Fruit fly (Drosophila melanogaster) whole organism, embryonic: Measurements from ENCODE around the gene Bet5.
A peak's percentile ranks its signal among the peaks of the same experiment; 100 is the strongest.

Source experiments
- Awh ChIP-seq: fragments of 200-800 bp; sonication (Bioruptor generic); IDR thresholded peaks from 2 replicates; pipeline ENCODE4, ENCODE4 v1.3.6; 2022; ENCODE audit warnings: missing biosample characterization, missing genetic modification characterization
- Blimp-1 ChIP-seq: fragments of 200-800 bp; sonication (Bioruptor generic); optimal IDR thresholded peaks from 3 replicates; lab custom pipeline; 2018; ENCODE audit warnings: missing biosample characterization, missing genetic modification characterization, mild to moderate bottlenecking, moderate library complexity, missing genetic modification reagents
- CG10431 ChIP-seq: fragments of 200-800 bp; sonication (Bioruptor generic); optimal IDR thresholded peaks from 3 replicates; lab custom pipeline; 2018; ENCODE audit warnings: missing biosample characterization, mild to moderate bottlenecking, missing genetic modification characterization
- CG11247 ChIP-seq: fragments of 200-800 bp; sonication (Bioruptor generic); IDR thresholded peaks from 2 replicates; pipeline ENCODE4 v1.3.6; 2022; ENCODE audit warnings: missing biosample characterization, missing genetic modification characterization
- CG11504 ChIP-seq: fragments of 200-800 bp; sonication (Bioruptor generic); optimal IDR thresholded peaks from 3 replicates; lab custom pipeline; 2019; ENCODE audit warnings: missing biosample characterization, mild to moderate bottlenecking, missing genetic modification characterization, moderate library complexity
- CG11560 ChIP-seq: fragments of 200-800 bp; sonication (Bioruptor generic); IDR thresholded peaks from 3 replicates; pipeline ENCODE4 v1.3.6; 2022; ENCODE audit warnings: missing biosample characterization, missing genetic modification characterization
- CG12104 ChIP-seq: fragments of 200-800 bp; sonication (Bioruptor generic); optimal IDR thresholded peaks from 3 replicates; lab custom pipeline; 2016; ENCODE audit warnings: missing biosample characterization, missing genetic modification characterization
- CG13287 ChIP-seq: fragments of 200-800 bp; sonication (Bioruptor generic); IDR thresholded peaks from 2 replicates; pipeline ENCODE4 v1.3.6; 2022; ENCODE audit warnings: missing biosample characterization, missing genetic modification characterization; ENCODE audit not compliant: partially characterized antibody
- CG14441 ChIP-seq: fragments of 200-800 bp; sonication (Bioruptor generic); IDR thresholded peaks from 2 replicates; pipeline ENCODE4 v1.3.6; 2022; ENCODE audit warnings: missing biosample characterization, missing genetic modification characterization
- CG14667 ChIP-seq: fragments of 200-800 bp; sonication (Bioruptor generic); IDR thresholded peaks from 2 replicates; pipeline ENCODE4 v1.3.6; 2022; ENCODE audit warnings: missing biosample characterization, missing genetic modification characterization
- CG15011 ChIP-seq: fragments of 200-800 bp; sonication (Bioruptor generic); optimal IDR thresholded peaks from 3 replicates; lab custom pipeline; 2018; ENCODE audit warnings: missing biosample characterization, mild to moderate bottlenecking, missing genetic modification characterization
- CG15696 ChIP-seq: fragments of 200-800 bp; sonication (Bioruptor generic); optimal IDR thresholded peaks from 2 replicates; lab custom pipeline; 2019; ENCODE audit warnings: missing biosample characterization, mild to moderate bottlenecking, missing genetic modification characterization, moderate library complexity
- CG18011 ChIP-seq: fragments of 200-800 bp; sonication (Bioruptor generic); optimal IDR thresholded peaks from 2 replicates; lab custom pipeline; 2017; ENCODE audit warnings: missing biosample characterization, missing genetic modification characterization, mild to moderate bottlenecking, moderate library complexity, missing genotype
- CG2712 ChIP-seq: fragments of 200-800 bp; optimal IDR thresholded peaks from 3 replicates; lab custom pipeline; 2019; ENCODE audit warnings: missing biosample characterization, mild to moderate bottlenecking, missing genetic modification characterization, moderate library complexity
- CG31441 ChIP-seq: fragments of 200-800 bp; sonication (Bioruptor generic); IDR thresholded peaks from 2 replicates; pipeline ENCODE4 v1.3.6; 2022; ENCODE audit warnings: missing biosample characterization, missing genetic modification characterization
- CG32772 ChIP-seq: fragments of 200-800 bp; sonication (Bioruptor generic); IDR thresholded peaks from 2 replicates; pipeline ENCODE4 v1.3.6; 2022; ENCODE audit warnings: missing biosample characterization, missing genetic modification characterization
- CG3407 ChIP-seq: fragments of 200-800 bp; sonication (Bioruptor generic); optimal IDR thresholded peaks from 2 replicates; lab custom pipeline; 2018; ENCODE audit warnings: missing biosample characterization, mild to moderate bottlenecking, missing genetic modification characterization
- CG34422 ChIP-seq: fragments of 200-800 bp; sonication (Bioruptor generic); IDR thresholded peaks from 3 replicates; pipeline ENCODE4 v1.3.6; 2022; ENCODE audit warnings: missing biosample characterization, missing genetic modification characterization
- CG3838 ChIP-seq: fragments of 200-800 bp; sonication (Bioruptor generic); optimal IDR thresholded peaks from 3 replicates; lab custom pipeline; 2016; ENCODE audit warnings: missing biosample characterization, missing genetic modification characterization
- CG3847 ChIP-seq: fragments of 200-800 bp; sonication (Bioruptor generic); IDR thresholded peaks from 2 replicates; pipeline ENCODE4 v1.3.6; 2022; ENCODE audit warnings: missing biosample characterization, missing genetic modification characterization
- CG3995 ChIP-seq: fragments of 200-800 bp; sonication (Bioruptor generic); optimal IDR thresholded peaks from 3 replicates; lab custom pipeline; 2016; ENCODE audit warnings: missing biosample characterization, missing genetic modification characterization
- CG5180 ChIP-seq: fragments of 200-800 bp; sonication (Bioruptor generic); optimal IDR thresholded peaks from 3 replicates; lab custom pipeline; 2017; ENCODE audit warnings: missing biosample characterization, missing genetic modification characterization, mild to moderate bottlenecking, moderate library complexity, missing genetic modification reagents
- CG7745 ChIP-seq: fragments of 200-800 bp; sonication (Bioruptor generic); optimal IDR thresholded peaks from 2 replicates; lab custom pipeline; 2018; ENCODE audit warnings: missing biosample characterization, mild to moderate bottlenecking, missing genetic modification characterization, moderate library complexity
- CG8281 ChIP-seq: fragments of 200-800 bp; sonication (Bioruptor generic); optimal IDR thresholded peaks from 2 replicates; lab custom pipeline; 2018; ENCODE audit warnings: missing biosample characterization, mild to moderate bottlenecking, missing genetic modification characterization, moderate library complexity
- CG8478 ChIP-seq: fragments of >200 bp; optimal IDR thresholded peaks from 2 replicates; lab custom pipeline; 2018
- CG9932 ChIP-seq: fragments of 200-800 bp; sonication (Bioruptor generic); IDR thresholded peaks from 2 replicates; pipeline ENCODE4 v1.3.6; 2022; ENCODE audit warnings: missing biosample characterization, missing genetic modification characterization
- D ChIP-seq, 2 experiments: fragments of 200-800 bp in 1 of 2; fragments of >200 bp in 1 of 2; sonication (Bioruptor generic) in 1 of 2; optimal IDR thresholded peaks; 2 replicates in 1 of 2; 3 replicates in 1 of 2; lab custom pipeline; 2017; ENCODE audit warnings: mild to moderate bottlenecking in 1 of 2, missing biosample characterization in 1 of 2, missing genetic modification characterization in 1 of 2, missing genetic modification reagents in 1 of 2
- Dip2 ChIP-seq: fragments of 200-800 bp; sonication (Bioruptor generic); IDR thresholded peaks from 2 replicates; pipeline ENCODE4 v1.3.6; 2022; ENCODE audit warnings: missing biosample characterization, missing genetic modification characterization
- Ets97D ChIP-seq: fragments of 200-800 bp; sonication (Bioruptor generic); optimal IDR thresholded peaks from 3 replicates; lab custom pipeline; 2016; ENCODE audit warnings: missing biosample characterization, missing genetic modification characterization
- Fer1 ChIP-seq: fragments of 200-800 bp; sonication (Bioruptor generic); optimal IDR thresholded peaks from 2 replicates; lab custom pipeline; 2017; ENCODE audit warnings: missing biosample characterization, mild to moderate bottlenecking, missing genetic modification characterization
- HmgD ChIP-seq: fragments of 200-800 bp; sonication (Bioruptor generic); optimal IDR thresholded peaks from 3 replicates; lab custom pipeline; 2016; ENCODE audit warnings: missing biosample characterization, missing genetic modification characterization
- HmgZ ChIP-seq: fragments of 200-800 bp; sonication (Bioruptor generic); optimal IDR thresholded peaks from 2 replicates; lab custom pipeline; 2018; ENCODE audit warnings: missing biosample characterization, mild to moderate bottlenecking, missing genetic modification characterization
- Hr3 ChIP-seq: fragments of 200-800 bp; sonication (Bioruptor generic); optimal IDR thresholded peaks from 3 replicates; lab custom pipeline; 2016; ENCODE audit warnings: missing biosample characterization, missing genetic modification characterization
- Kr ChIP-seq: fragments of 200-800 bp; sonication (Bioruptor generic); optimal IDR thresholded peaks from 2 replicates; lab custom pipeline; 2017; ENCODE audit warnings: missing biosample characterization, mild to moderate bottlenecking, missing genetic modification characterization
- MBD-R2 ChIP-seq: fragments of 200-800 bp; sonication (Bioruptor generic); IDR thresholded peaks from 2 replicates; pipeline ENCODE4 v1.3.6; 2022; ENCODE audit warnings: missing biosample characterization, missing genetic modification characterization
- Oaz ChIP-seq: fragments of 200-800 bp; sonication (Bioruptor generic); IDR thresholded peaks from 2 replicates; pipeline ENCODE4 v1.3.6; 2022; ENCODE audit warnings: missing biosample characterization, missing genetic modification characterization
- PHDP ChIP-seq: fragments of 200-800 bp; sonication (Bioruptor generic); optimal IDR thresholded peaks from 3 replicates; lab custom pipeline; 2018; ENCODE audit warnings: missing biosample characterization, mild to moderate bottlenecking, missing genetic modification characterization, moderate library complexity
- Scr ChIP-seq: fragments of 200-800 bp; sonication (Bioruptor generic); IDR thresholded peaks from 2 replicates; pipeline ENCODE4 v1.3.6; 2022; ENCODE audit warnings: missing biosample characterization, missing genetic modification characterization; ENCODE audit not compliant: partially characterized antibody
- Xbp1 ChIP-seq: fragments of 200-800 bp; sonication (Bioruptor generic); optimal IDR thresholded peaks from 3 replicates; lab custom pipeline; 2016; ENCODE audit warnings: missing biosample characterization, mild to moderate bottlenecking, missing genetic modification characterization
- cwo ChIP-seq: fragments of 200-800 bp; sonication (Bioruptor generic); optimal IDR thresholded peaks from 3 replicates; lab custom pipeline; 2017; ENCODE audit warnings: missing biosample characterization, missing genetic modification characterization, mild to moderate bottlenecking, moderate library complexity, missing genetic modification reagents
- da ChIP-seq: fragments of 200-800 bp; sonication (Bioruptor generic); optimal IDR thresholded peaks from 2 replicates; lab custom pipeline; 2016; ENCODE audit warnings: missing biosample characterization, missing genetic modification characterization
- eyg ChIP-seq: fragments of 200-800 bp; sonication (Bioruptor generic); optimal IDR thresholded peaks from 3 replicates; lab custom pipeline; 2016; ENCODE audit warnings: missing biosample characterization, missing genetic modification characterization
- fd64A ChIP-seq: fragments of 200-800 bp; sonication (Bioruptor generic); optimal IDR thresholded peaks from 3 replicates; lab custom pipeline; 2018; ENCODE audit warnings: missing biosample characterization, mild to moderate bottlenecking, missing genetic modification characterization
- fd96Cb ChIP-seq: fragments of 200-800 bp; sonication (Bioruptor generic); optimal IDR thresholded peaks from 2 replicates; lab custom pipeline; 2018; ENCODE audit warnings: missing biosample characterization, mild to moderate bottlenecking, missing genetic modification characterization, moderate library complexity
- fru ChIP-seq: fragments of >200 bp; optimal IDR thresholded peaks from 2 replicates; lab custom pipeline; 2017
- inv ChIP-seq: fragments of 200-800 bp; sonication (Bioruptor generic); IDR thresholded peaks from 2 replicates; pipeline ENCODE4 v1.3.6; 2022; ENCODE audit warnings: missing biosample characterization, missing genetic modification characterization; ENCODE audit not compliant: partially characterized antibody
- rib ChIP-seq: fragments of 200-800 bp; sonication (Bioruptor generic); IDR thresholded peaks from 2 replicates; pipeline ENCODE4 v1.3.6; 2022; ENCODE audit warnings: missing biosample characterization, missing genetic modification characterization
- scrt ChIP-seq: fragments of 200-800 bp; sonication (Bioruptor generic); optimal IDR thresholded peaks from 2 replicates; lab custom pipeline; 2018; ENCODE audit warnings: missing biosample characterization, mild to moderate bottlenecking, missing genetic modification characterization, moderate library complexity

Bet5 gene

dm6 chr3R:30203104-30203986 is 23.3 kb downstream of the Bet5 start (continued):
- TF ChIP-seq CG3995, result peak; percentile 78
- TF ChIP-seq CG9932 (GFP tag; lab: Robert Waterston, UW), result peak; percentile 97
- TF ChIP-seq Kr (GFP tag; lab: Kevin White, UChicago), result peak; percentile 62
- 0 out of 2 replicates have a peak, but pooled peaks have one; percentile 24 for TF ChIP-seq Scr (GFP tag; lab: Robert Waterston, UW)
- peak; percentile 97 for TF ChIP-seq eyg
- peak; percentile 94 for TF ChIP-seq CG34422 (GFP tag; lab: Robert Waterston, UW)
- peak; percentile 97 for TF ChIP-seq fd96Cb
- peak; percentile 69 for TF ChIP-seq CG18011
- peak; percentile 86 for TF ChIP-seq CG8281 (tag; lab: Kevin White, UChicago)
- no peak for TF ChIP-seq CG8478 (lab: Kevin White, UChicago)
- TF ChIP-seq CG5180 (GFP tag; lab: Kevin White, UChicago), result peak; percentile 87
- no peak for TF ChIP-seq inv
- peak; percentile 78; the same call in 1 of the 2 replicates for TF ChIP-seq rib (GFP tag; lab: Robert Waterston, UW)
- TF ChIP-seq cwo (GFP tag; lab: Kevin White, UChicago), result peak; percentile 97
- peak; percentile 94 for TF ChIP-seq CG31441 (GFP tag; lab: Robert Waterston, UW)
- TF ChIP-seq CG12104, result peak; percentile 96
- TF ChIP-seq HmgZ (tag; lab: Kevin White, UChicago), result peak; percentile 94
- TF ChIP-seq CG32772 (GFP tag; lab: Robert Waterston, UW), result peak; percentile 94
- peak; percentile 93 for TF ChIP-seq Ets97D (GFP tag; lab: Kevin White, UChicago)
- TF ChIP-seq Dip2, result no peak; the same call in 1 of the 2 replicates
- peak; percentile 96 for TF ChIP-seq Blimp-1 (GFP tag; lab: Kevin White, UChicago)
- no peak for TF ChIP-seq D (optimal IDR thresholded peaks at IDR 0.05; lab: Kevin White, UChicago)
- TF ChIP-seq D (GFP tag; optimal IDR thresholded peaks at IDR 0.05; lab: Kevin White, UChicago), result peak; percentile 97
- peak; percentile 93 for TF ChIP-seq Xbp1 (GFP tag; lab: Kevin White, UChicago)
- peak; percentile 91 for TF ChIP-seq MBD-R2 (GFP tag; lab: Robert Waterston, UW)
- TF ChIP-seq CG11247 (GFP tag; lab: Robert Waterston, UW), result peak; percentile 73
- peak; percentile 98 for TF ChIP-seq Fer1 (GFP tag; lab: Kevin White, UChicago)
- peak; percentile 91 for TF ChIP-seq fd64A (GFP tag; lab: Kevin White, UChicago)
- TF ChIP-seq scrt, result peak; percentile 97
- peak; percentile 21; the same call in 1 of the 2 replicates for TF ChIP-seq CG13287 (GFP tag; lab: Robert Waterston, UW)
- peak; percentile 92 for TF ChIP-seq Hr3
- peak; percentile 92 for TF ChIP-seq CG14441 (GFP tag; lab: Robert Waterston, UW)
- peak; percentile 94 for TF ChIP-seq CG2712 (tag; lab: Kevin White, UChicago)
- TF ChIP-seq CG3407 (GFP tag; lab: Kevin White, UChicago), result peak; percentile 88
- peak; percentile 80 for TF ChIP-seq CG15696 (tag; lab: Kevin White, UChicago)
- peak; percentile 90 for TF ChIP-seq Awh (GFP tag; lab: Robert Waterston, UW)
- peak; percentile 86 for TF ChIP-seq CG14667 (GFP tag; lab: Robert Waterston, UW)
- TF ChIP-seq CG11504 (tag; lab: Kevin White, UChicago), result peak; percentile 97
- peak; percentile 42 for TF ChIP-seq CG10431 (GFP tag; lab: Kevin White, UChicago)
- TF ChIP-seq CG15011 (GFP tag; lab: Kevin White, UChicago), result peak; percentile 94
- no peak for TF ChIP-seq CG7745
- TF ChIP-seq fru (lab: Kevin White, UChicago), result no peak
- peak; percentile 94 for TF ChIP-seq Oaz
- TF ChIP-seq CG3847 (GFP tag; lab: Robert Waterston, UW), result peak; percentile 81
- TF ChIP-seq CG11560, result peak; percentile 86
- peak; percentile 85 for TF ChIP-seq da (GFP tag; lab: Kevin White, UChicago)
- TF ChIP-seq HmgD, result peak; percentile 94
- TF ChIP-seq PHDP (tag; lab: Kevin White, UChicago), result peak; percentile 91
- TF ChIP-seq CG3838 (GFP tag; lab: Kevin White, UChicago), result peak; percentile 96
